Worm (Caenorhabditis elegans) whole organism, L4/young adult: Measurements from ENCODE around the gene cyn-6.

Experiments used
- W03F9.2 ChIP-seq: fragments of 150-350 bp; optimal IDR thresholded peaks from 2 replicates; lab custom pipeline; 2014; ENCODE audit warnings: missing biosample characterization, missing genetic modification characterization
- him-1 ChIP-seq: sonication (generic microtip); optimal IDR thresholded peaks from 2 replicates; lab custom pipeline; 2016; ENCODE audit warnings: missing genotype, missing genetic modification reagents, missing genetic modification characterization, missing compliant biosample characterization

DNA sequence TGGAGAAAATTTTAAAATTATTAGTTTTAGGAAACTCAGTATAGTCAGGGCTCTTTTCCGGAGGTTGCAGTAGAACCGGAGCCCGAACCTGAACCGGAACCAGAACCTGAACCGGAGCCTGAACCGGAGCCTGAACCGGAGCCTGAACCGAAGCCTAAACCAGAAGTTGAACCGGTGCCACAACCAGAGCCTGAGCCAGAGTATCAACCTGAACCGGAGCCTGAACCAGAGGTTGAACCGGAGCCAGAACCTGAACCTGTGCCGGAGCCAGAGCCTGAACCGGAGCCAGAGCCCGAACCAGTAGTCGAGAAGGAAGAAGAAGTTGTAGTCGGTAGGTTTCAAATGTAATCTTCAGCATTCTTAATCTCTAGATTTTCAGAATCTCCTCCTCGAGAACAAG lies 4.7 kb upstream of the cyn-6 start:
- no peak for TF ChIP-seq W03F9.2 (tag; lab: Kevin White, UChicago)
- TF ChIP-seq him-1 (tag; lab: Kevin White, UChicago), result no peak
